Fruit fly (Drosophila melanogaster) whole organism, embryonic: ENCODE data around the gene Cpr62Ba.

Experiments used
- Antp ChIP-seq: fragments of 200-800 bp; sonication (Bioruptor generic); optimal IDR thresholded peaks from 3 replicates; lab custom pipeline; 2016; ENCODE audit warnings: missing biosample characterization, missing genetic modification characterization
- Bdp1 ChIP-seq: fragments of 200-800 bp; sonication (Bioruptor generic); optimal IDR thresholded peaks from 3 replicates; lab custom pipeline; 2016; ENCODE audit warnings: missing biosample characterization, missing genetic modification characterization
- CG10462 ChIP-seq: fragments of 200-800 bp; sonication (Bioruptor generic); optimal IDR thresholded peaks from 2 replicates; lab custom pipeline; 2016; ENCODE audit warnings: missing biosample characterization, missing genetic modification characterization
- CG11504 ChIP-seq: fragments of 200-800 bp; sonication (Bioruptor generic); optimal IDR thresholded peaks from 3 replicates; lab custom pipeline; 2019; ENCODE audit warnings: missing biosample characterization, mild to moderate bottlenecking, missing genetic modification characterization, moderate library complexity
- CG12071 ChIP-seq: fragments of 200-800 bp; sonication (Bioruptor generic); optimal IDR thresholded peaks from 3 replicates; lab custom pipeline; 2018; ENCODE audit warnings: missing biosample characterization, mild to moderate bottlenecking, missing genetic modification characterization
- CG12236 ChIP-seq: fragments of 200-800 bp; sonication (Bioruptor generic); optimal IDR thresholded peaks from 2 replicates; lab custom pipeline; 2016; ENCODE audit warnings: missing biosample characterization, missing genetic modification characterization
- CG13894 ChIP-seq: fragments of 200-800 bp; sonication (Bioruptor generic); optimal IDR thresholded peaks from 3 replicates; lab custom pipeline; 2018; ENCODE audit warnings: missing biosample characterization, mild to moderate bottlenecking, missing genetic modification characterization, moderate library complexity
- CG15269 ChIP-seq: fragments of 200-800 bp; sonication (Bioruptor generic); optimal IDR thresholded peaks from 2 replicates; lab custom pipeline; 2018; ENCODE audit warnings: missing biosample characterization, mild to moderate bottlenecking, missing genetic modification characterization, moderate library complexity
- CG15601 ChIP-seq: fragments of 200-800 bp; sonication (Bioruptor generic); optimal IDR thresholded peaks from 3 replicates; lab custom pipeline; 2019; ENCODE audit warnings: missing biosample characterization, mild to moderate bottlenecking, missing genetic modification characterization, moderate library complexity
- CG17328 ChIP-seq: fragments of 200-800 bp; sonication (Bioruptor generic); IDR thresholded peaks from 2 replicates; pipeline ENCODE4 v1.3.6; 2022; ENCODE audit warnings: missing biosample characterization, missing genetic modification characterization
- CG17829 ChIP-seq: fragments of 200-800 bp; optimal IDR thresholded peaks from 2 replicates; lab custom pipeline; 2019; ENCODE audit warnings: missing biosample characterization, mild to moderate bottlenecking, missing genetic modification characterization, moderate library complexity
- CG2129 ChIP-seq: fragments of 200-800 bp; sonication (Bioruptor generic); IDR thresholded peaks from 2 replicates; pipeline ENCODE4 v1.3.6; 2022; ENCODE audit warnings: missing biosample characterization, missing genetic modification characterization; ENCODE audit not compliant: partially characterized antibody
- CG2199 ChIP-seq: fragments of 200-800 bp; sonication (Bioruptor generic); IDR thresholded peaks from 3 replicates; pipeline ENCODE4 v1.3.6; 2022; ENCODE audit warnings: missing biosample characterization, missing genetic modification characterization
- CG3065 ChIP-seq: fragments of 200-800 bp; sonication (Bioruptor generic); optimal IDR thresholded peaks from 2 replicates; lab custom pipeline; 2016; ENCODE audit warnings: missing biosample characterization, missing genetic modification characterization
- CG3726 ChIP-seq: fragments of 200-800 bp; sonication (Bioruptor generic); IDR thresholded peaks from 3 replicates; pipeline ENCODE4, ENCODE4 v1.3.6; 2022; ENCODE audit warnings: missing biosample characterization, missing genetic modification characterization
- CG4360 ChIP-seq: fragments of 200-800 bp; sonication (Bioruptor generic); IDR thresholded peaks from 2 replicates; pipeline ENCODE4 v1.3.6; 2022; ENCODE audit warnings: missing biosample characterization, missing genetic modification characterization
- CG4854 ChIP-seq: fragments of 200-800 bp; sonication (Bioruptor generic); optimal IDR thresholded peaks from 2 replicates; lab custom pipeline; 2016; ENCODE audit warnings: missing biosample characterization, missing genetic modification characterization, inconsistent platforms
- CG6813 ChIP-seq: fragments of 200-800 bp; sonication (Bioruptor generic); optimal IDR thresholded peaks from 2 replicates; lab custom pipeline; 2017; ENCODE audit warnings: missing biosample characterization, missing genetic modification characterization, mild to moderate bottlenecking, moderate library complexity, missing genetic modification reagents
- CG7963 ChIP-seq: fragments of 200-800 bp; sonication (Bioruptor generic); IDR thresholded peaks from 3 replicates; pipeline ENCODE4 v1.3.6; 2022; ENCODE audit warnings: missing biosample characterization, missing genetic modification characterization; ENCODE audit not compliant: partially characterized antibody
- CG9876 ChIP-seq: fragments of 200-800 bp; sonication (Bioruptor generic); optimal IDR thresholded peaks from 2 replicates; lab custom pipeline; 2016; ENCODE audit warnings: missing biosample characterization, missing genetic modification characterization
- Chrac-16 ChIP-seq: fragments of 200-800 bp; sonication (Bioruptor generic); optimal IDR thresholded peaks from 3 replicates; lab custom pipeline; 2016; ENCODE audit warnings: missing biosample characterization, missing genetic modification characterization
- Dek ChIP-seq: fragments of 200-800 bp; sonication (Bioruptor generic); optimal IDR thresholded peaks from 3 replicates; lab custom pipeline; 2019; ENCODE audit warnings: missing biosample characterization, mild to moderate bottlenecking, missing genetic modification characterization, moderate library complexity
- Doc3 ChIP-seq: fragments of 200-800 bp; sonication (Bioruptor generic); IDR thresholded peaks from 3 replicates; pipeline ENCODE4 v1.3.6; 2022; ENCODE audit warnings: missing biosample characterization, missing genetic modification characterization; ENCODE audit not compliant: partially characterized antibody
- Eip74EF ChIP-seq, 2 experiments: fragments of 200-800 bp in 1 of 2; fragments of >200 bp in 1 of 2; sonication (Bioruptor generic) in 1 of 2; optimal IDR thresholded peaks; 2 replicates each; lab custom pipeline; 2017 to 2019; ENCODE audit warnings: missing biosample characterization in 2 of 2, missing genetic modification characterization in 2 of 2, mild to moderate bottlenecking in 1 of 2, moderate library complexity in 1 of 2
- Ets97D ChIP-seq: fragments of 200-800 bp; sonication (Bioruptor generic); optimal IDR thresholded peaks from 3 replicates; lab custom pipeline; 2016; ENCODE audit warnings: missing biosample characterization, missing genetic modification characterization
- H2.0 ChIP-seq: fragments of 200-800 bp; sonication (Bioruptor generic); IDR thresholded peaks from 2 replicates; pipeline ENCODE4 v1.3.6; 2022; ENCODE audit warnings: missing biosample characterization, missing genetic modification characterization
- HHEX ChIP-seq: fragments of 200-800 bp; sonication (Bioruptor generic); optimal IDR thresholded peaks from 3 replicates; lab custom pipeline; 2017; ENCODE audit warnings: missing biosample characterization, mild to moderate bottlenecking, missing genetic modification characterization, missing genetic modification reagents
- HLHmδ ChIP-seq: fragments of 200-800 bp; sonication (Bioruptor generic); optimal IDR thresholded peaks from 2 replicates; lab custom pipeline; 2018; ENCODE audit warnings: missing biosample characterization, mild to moderate bottlenecking, missing genetic modification characterization, moderate library complexity
- Lpt ChIP-seq: fragments of >200 bp; optimal IDR thresholded peaks from 2 replicates; lab custom pipeline; 2018; ENCODE audit warnings: missing biosample characterization, missing genetic modification characterization
- Oaz ChIP-seq: fragments of 200-800 bp; sonication (Bioruptor generic); IDR thresholded peaks from 2 replicates; pipeline ENCODE4 v1.3.6; 2022; ENCODE audit warnings: missing biosample characterization, missing genetic modification characterization
- Opbp ChIP-seq: fragments of 200-800 bp; sonication (Bioruptor generic); IDR thresholded peaks from 3 replicates; pipeline ENCODE4 v1.3.6; 2022; ENCODE audit warnings: missing biosample characterization, missing genetic modification characterization; ENCODE audit not compliant: partially characterized antibody
- Sox100B ChIP-seq: fragments of 200-800 bp; sonication (Bioruptor generic); optimal IDR thresholded peaks from 3 replicates; lab custom pipeline; 2018; ENCODE audit warnings: missing biosample characterization, mild to moderate bottlenecking, missing genetic modification characterization
- Sox102F ChIP-seq: fragments of 200-800 bp; sonication (Bioruptor generic); optimal IDR thresholded peaks from 2 replicates; lab custom pipeline; 2018; ENCODE audit warnings: missing biosample characterization, mild to moderate bottlenecking, missing genetic modification characterization, moderate library complexity
- ac ChIP-seq: fragments of 200-800 bp; sonication (Bioruptor generic); optimal IDR thresholded peaks from 3 replicates; lab custom pipeline; 2017; ENCODE audit warnings: missing biosample characterization, mild to moderate bottlenecking, missing genetic modification characterization
- ap ChIP-seq: fragments of 200-800 bp; sonication (Bioruptor generic); IDR thresholded peaks from 2 replicates; pipeline ENCODE4 v1.3.6; 2022; ENCODE audit warnings: missing biosample characterization, missing genetic modification characterization
- cas ChIP-seq: fragments of 200-800 bp; sonication (Bioruptor generic); IDR thresholded peaks from 2 replicates; pipeline ENCODE4 v1.3.6; 2022; ENCODE audit warnings: missing biosample characterization, missing genetic modification characterization
- chinmo ChIP-seq: fragments of 200-800 bp; sonication (Bioruptor generic); IDR thresholded peaks from 4 replicates; pipeline ENCODE4 v1.3.6; 2022; ENCODE audit warnings: missing biosample characterization, missing genetic modification characterization; ENCODE audit not compliant: partially characterized antibody
- cwo ChIP-seq: fragments of 200-800 bp; sonication (Bioruptor generic); optimal IDR thresholded peaks from 3 replicates; lab custom pipeline; 2017; ENCODE audit warnings: missing biosample characterization, missing genetic modification characterization, mild to moderate bottlenecking, moderate library complexity, missing genetic modification reagents
- inv ChIP-seq: fragments of 200-800 bp; sonication (Bioruptor generic); IDR thresholded peaks from 2 replicates; pipeline ENCODE4 v1.3.6; 2022; ENCODE audit warnings: missing biosample characterization, missing genetic modification characterization; ENCODE audit not compliant: partially characterized antibody
- nom ChIP-seq: fragments of 200-800 bp; sonication (Bioruptor generic); optimal IDR thresholded peaks from 2 replicates; lab custom pipeline; 2017; ENCODE audit warnings: missing biosample characterization, missing genetic modification characterization, mild to moderate bottlenecking, moderate library complexity, missing genetic modification reagents
- oc ChIP-seq: fragments of 200-800 bp; sonication (Bioruptor generic); optimal IDR thresholded peaks from 2 replicates; lab custom pipeline; 2018; ENCODE audit warnings: missing biosample characterization, mild to moderate bottlenecking, missing genetic modification characterization, moderate library complexity
- pho ChIP-seq: fragments of 200-800 bp; sonication (Bioruptor generic); optimal IDR thresholded peaks from 2 replicates; lab custom pipeline; 2016; ENCODE audit warnings: missing biosample characterization, missing genetic modification characterization
- phol ChIP-seq: fragments of 200-800 bp; sonication (Bioruptor generic); optimal IDR thresholded peaks from 3 replicates; lab custom pipeline; 2018; ENCODE audit warnings: missing biosample characterization, mild to moderate bottlenecking, missing genetic modification characterization, moderate library complexity
- pros ChIP-seq: fragments of 200-800 bp; sonication (Bioruptor generic); optimal IDR thresholded peaks from 3 replicates; lab custom pipeline; 2019; ENCODE audit warnings: missing biosample characterization, mild to moderate bottlenecking, missing genetic modification characterization, moderate library complexity
- schlank ChIP-seq: fragments of 200-800 bp; sonication (Bioruptor generic); optimal IDR thresholded peaks from 2 replicates; lab custom pipeline; 2018; ENCODE audit warnings: missing biosample characterization, mild to moderate bottlenecking, missing genetic modification characterization
- sd ChIP-seq: fragments of 200-800 bp; sonication (Bioruptor generic); optimal IDR thresholded peaks from 3 replicates; lab custom pipeline; 2018; ENCODE audit warnings: missing biosample characterization, mild to moderate bottlenecking, missing genetic modification characterization, moderate library complexity
- wek ChIP-seq: fragments of 200-800 bp; sonication (Bioruptor generic); optimal IDR thresholded peaks from 3 replicates; lab custom pipeline; 2018; ENCODE audit warnings: missing biosample characterization, mild to moderate bottlenecking, missing genetic modification characterization, moderate library complexity

Cpr62Ba gene

dm6 chr3L:1822365-1822764 is 9.2 kb downstream of the Cpr62Ba start:
- TF ChIP-seq nom (GFP tag; lab: Kevin White, UChicago) = peak; percentile 19
- TF ChIP-seq CG11504 (tag; lab: Kevin White, UChicago) = no peak

dm6 chr3L:1821140-1821539 is 10.4 kb downstream of the Cpr62Ba start:
- TF ChIP-seq cas (no peak), HHEX (GFP tag; lab: Kevin White, UChicago) (no peak), Chrac-16 (GFP tag; lab: Kevin White, UChicago) (no peak), ac (GFP tag; lab: Kevin White, UChicago) (no peak), CG9876 (no peak), nom (GFP tag; lab: Kevin White, UChicago) (peak; percentile 42), schlank (tag; lab: Kevin White, UChicago) (no peak), Dek (tag; lab: Kevin White, UChicago) (no peak)

- TF ChIP-seq CG15269 (tag; lab: Kevin White, UChicago) (peak; percentile 67), CG2129 (GFP tag; lab: Robert Waterston, UW) (no peak), CG4360 (GFP tag; lab: Robert Waterston, UW) (no peak), CG4854 (no peak), inv (GFP tag; lab: Robert Waterston, UW) (no peak), Doc3 (GFP tag; lab: Robert Waterston, UW) (no peak), Sox100B (GFP tag; lab: Kevin White, UChicago) (no peak), CG3065 (no peak), Ets97D (no peak), cwo (peak; percentile 25), phol (tag; lab: Kevin White, UChicago) (no peak), ap (no peak), Sox102F (GFP tag; lab: Kevin White, UChicago) (peak; percentile 7), CG17328 (GFP tag; lab: Robert Waterston, UW) (no peak), chinmo (GFP tag; lab: Robert Waterston, UW) (peak; percentile 96), CG13894 (tag; lab: Kevin White, UChicago) (peak; percentile 59), oc (tag; lab: Kevin White, UChicago) (peak; percentile 89), wek (GFP tag; lab: Kevin White, UChicago) (no peak), Opbp (GFP tag; lab: Robert Waterston, UW) (no peak), CG10462 (GFP tag; lab: Kevin White, UChicago) (no peak), sd (tag; lab: Kevin White, UChicago) (peak; percentile 60), Antp (GFP tag; lab: Kevin White, UChicago) (no peak), CG6813 (GFP tag; lab: Kevin White, UChicago) (no peak), HLHmδ (GFP tag; lab: Kevin White, UChicago) (no peak), CG12071 (GFP tag; lab: Kevin White, UChicago) (no peak), pros (peak; percentile 5), pho (GFP tag; lab: Kevin White, UChicago) (no peak), CG17829 (tag; lab: Kevin White, UChicago) (no peak), Oaz (GFP tag; lab: Robert Waterston, UW) (no peak), H2.0 (GFP tag; lab: Robert Waterston, UW) (no peak), CG15601 (tag; lab: Kevin White, UChicago) (no peak), CG7963 (no peak), CG2199 (GFP tag; lab: Robert Waterston, UW) (0 out of 3 replicates have a peak, but pooled peaks have one; percentile 23), Bdp1 (no peak), CG3726 (GFP tag; lab: Robert Waterston, UW) (no peak), CG12236 (no peak), Lpt (GFP tag; lab: Kevin White, UChicago) (no peak), Eip74EF (GFP tag; optimal IDR thresholded peaks at IDR 0.05; lab: Kevin White, UChicago) (peak in 1 of 2 experiments; percentile 98)
Observed at dm6 chr3L:1818834-1819233, 12.7 kb downstream of the Cpr62Ba start.
